Worm (Caenorhabditis elegans) whole organism, young adult: ENCODE data around the gene Y65A5A.2.

Experiments
- F23B12.7 ChIP-seq: sonication (generic microtip); optimal IDR thresholded peaks from 2 replicates; lab custom pipeline; 2017; ENCODE audit warnings: missing genetic modification characterization, mild to moderate bottlenecking, missing compliant biosample characterization, antibody characterized with exemption, moderate library complexity; ENCODE audit not compliant: insufficient read depth
- F33H1.4 ChIP-seq: fragments of 200-800 bp; sonication (Bioruptor generic); IDR thresholded peaks from 2 replicates; pipeline ENCODE4 v1.3.6; 2022; ENCODE audit warnings: missing genetic modification reagents, missing genetic modification characterization, missing compliant biosample characterization
- F52B5.7 ChIP-seq: sonication (generic microtip); optimal IDR thresholded peaks from 2 replicates; lab custom pipeline; 2016; ENCODE audit warnings: mild to moderate bottlenecking, missing genetic modification characterization, missing compliant biosample characterization
- K12H6.12 ChIP-seq: fragments of 200-800 bp; sonication (Bioruptor generic); optimal IDR thresholded peaks from 2 replicates; lab custom pipeline; 2018; ENCODE audit warnings: mild to moderate bottlenecking, missing genetic modification characterization, missing compliant biosample characterization
- Y56A3A.18 ChIP-seq: fragments of 200-800 bp; sonication (Bioruptor generic); IDR thresholded peaks from 2 replicates; pipeline ENCODE4 v1.3.6; 2022; ENCODE audit warnings: missing genetic modification reagents, missing genetic modification characterization, missing compliant biosample characterization
- Y95B8A.8 ChIP-seq: fragments of 200-800 bp; sonication (Bioruptor generic); IDR thresholded peaks from 2 replicates; pipeline ENCODE4 v1.3.6; 2022; ENCODE audit warnings: missing genetic modification reagents, missing genetic modification characterization, missing compliant biosample characterization
- aptf-2 ChIP-seq: fragments of 200-800 bp; sonication (Bioruptor generic); conservative IDR thresholded peaks from 2 replicates; pipeline ENCODE4 v1.3.6; 2022; ENCODE audit warnings: missing genetic modification reagents, missing genetic modification characterization, missing compliant biosample characterization
- athp-1 ChIP-seq: sonication (generic microtip); optimal IDR thresholded peaks from 2 replicates; lab custom pipeline; 2017; ENCODE audit warnings: mild to moderate bottlenecking, missing genetic modification characterization, missing compliant biosample characterization
- bed-2 ChIP-seq: fragments of 200-800 bp; sonication (Bioruptor generic); IDR thresholded peaks from 2 replicates; pipeline ENCODE4 v1.3.6; 2022; ENCODE audit warnings: missing genetic modification reagents, missing genetic modification characterization, missing compliant biosample characterization
- cebp-1 ChIP-seq, 2 experiments: fragments of 200-800 bp in 1 of 2; sonication (Bioruptor generic) in 1 of 2; sonication (generic microtip) in 1 of 2; IDR thresholded peaks in 1 of 2; optimal IDR thresholded peaks in 1 of 2; 2 replicates each; pipeline versions ENCODE4 v1.3.6 to Lab custom; 2017 to 2022; ENCODE audit warnings: missing compliant biosample characterization in 2 of 2, missing genetic modification characterization in 2 of 2, mild to moderate bottlenecking in 1 of 2, missing genetic modification reagents in 1 of 2, moderate library complexity in 1 of 2
- ceh-40 ChIP-seq: fragments of 200-800 bp; sonication (Bioruptor generic); IDR thresholded peaks from 2 replicates; pipeline ENCODE4 v1.3.6; 2022; ENCODE audit warnings: missing genetic modification characterization, missing compliant biosample characterization
- ceh-58 ChIP-seq: fragments of 200-800 bp; sonication (Bioruptor generic); IDR thresholded peaks from 2 replicates; pipeline ENCODE4 v1.3.6; 2022; ENCODE audit warnings: missing genetic modification characterization, missing compliant biosample characterization
- ceh-79 ChIP-seq: sonication (generic microtip); optimal IDR thresholded peaks from 2 replicates; lab custom pipeline; 2017; ENCODE audit warnings: mild to moderate bottlenecking, missing genetic modification characterization, missing compliant biosample characterization
- hlh-26 ChIP-seq: fragments of 200-800 bp; sonication (Bioruptor generic); conservative IDR thresholded peaks from 2 replicates; pipeline ENCODE4 v1.3.6; 2022; ENCODE audit warnings: missing genetic modification reagents, missing genetic modification characterization, missing compliant biosample characterization
- hmg-1.2 ChIP-seq: fragments of 200-800 bp; sonication (Bioruptor generic); IDR thresholded peaks from 2 replicates; pipeline ENCODE4 v1.3.6; 2022; ENCODE audit warnings: missing genetic modification reagents, missing genetic modification characterization, missing compliant biosample characterization
- let-526 ChIP-seq: fragments of 200-800 bp; sonication (Bioruptor generic); IDR thresholded peaks from 2 replicates; pipeline ENCODE4 v1.3.6; 2022; ENCODE audit warnings: missing genetic modification reagents, missing genetic modification characterization, missing compliant biosample characterization
- let-607 ChIP-seq, 2 experiments: fragments of 200-800 bp in 1 of 2; sonication (Bioruptor generic) in 1 of 2; sonication (generic microtip) in 1 of 2; optimal IDR thresholded peaks; 2 replicates each; lab custom pipeline; 2016 to 2018; ENCODE audit warnings: mild to moderate bottlenecking in 2 of 2, missing compliant biosample characterization in 2 of 2, missing genetic modification characterization in 2 of 2, moderate library complexity in 2 of 2, missing genotype in 1 of 2
- lin-26 ChIP-seq: fragments of 200-800 bp; sonication (Bioruptor generic); IDR thresholded peaks from 2 replicates; pipeline ENCODE4 v1.3.6; 2022; ENCODE audit warnings: missing genetic modification reagents, missing genetic modification characterization, missing compliant biosample characterization
- lin-35 ChIP-seq, 3 experiments: fragments of 150-350 bp in 2 of 3; sonication (generic microtip) in 1 of 3; optimal IDR thresholded peaks; 2 replicates each; lab custom pipeline; 2014 to 2018; ENCODE audit warnings: missing biosample characterization in 3 of 3, missing genetic modification characterization in 3 of 3, missing genetic modification reagents in 3 of 3
- lin-54 ChIP-seq: fragments of 200-800 bp; sonication (Bioruptor generic); optimal IDR thresholded peaks from 2 replicates; lab custom pipeline; 2018; ENCODE audit warnings: mild to moderate bottlenecking, missing genetic modification characterization, missing compliant biosample characterization
- madf-3 ChIP-seq: fragments of 200-800 bp; sonication (Bioruptor generic); IDR thresholded peaks from 2 replicates; pipeline ENCODE4 v1.3.6; 2022; ENCODE audit warnings: missing genetic modification reagents, missing genetic modification characterization, missing compliant biosample characterization
- madf-6 ChIP-seq: fragments of 200-800 bp; sonication (Bioruptor generic); IDR thresholded peaks from 2 replicates; pipeline ENCODE4 v1.3.6; 2022; ENCODE audit warnings: missing genetic modification reagents, missing genetic modification characterization, missing compliant biosample characterization
- mcd-1 ChIP-seq: fragments of 200-800 bp; sonication (Bioruptor generic); IDR thresholded peaks from 2 replicates; pipeline ENCODE4 v1.3.6; 2022; ENCODE audit warnings: missing genetic modification reagents, missing genetic modification characterization, missing compliant biosample characterization
- mxl-1 ChIP-seq: sonication (generic microtip); optimal IDR thresholded peaks from 2 replicates; lab custom pipeline; 2016; ENCODE audit warnings: missing genetic modification characterization, missing compliant biosample characterization
- nfya-2 ChIP-seq: fragments of 200-800 bp; sonication (Bioruptor generic); IDR thresholded peaks from 2 replicates; pipeline ENCODE4 v1.3.6; 2022; ENCODE audit warnings: missing genetic modification reagents, missing genetic modification characterization, missing compliant biosample characterization
- nfyb-1 ChIP-seq: fragments of 200-800 bp; sonication (Bioruptor generic); IDR thresholded peaks from 2 replicates; pipeline ENCODE4 v1.3.6; 2022; ENCODE audit warnings: missing genetic modification reagents, missing genetic modification characterization, missing compliant biosample characterization
- nhr-120 ChIP-seq: fragments of 200-800 bp; sonication (Bioruptor generic); IDR thresholded peaks from 2 replicates; pipeline ENCODE4 v1.3.6; 2022; ENCODE audit warnings: missing genetic modification characterization, missing compliant biosample characterization
- nhr-27 ChIP-seq: fragments of 200-800 bp; sonication (Bioruptor generic); optimal IDR thresholded peaks from 2 replicates; lab custom pipeline; 2018; ENCODE audit warnings: mild to moderate bottlenecking, missing genetic modification characterization, moderate library complexity, missing compliant biosample characterization
- pbrm-1 ChIP-seq: fragments of 200-800 bp; sonication (Bioruptor generic); IDR thresholded peaks from 2 replicates; pipeline ENCODE4 v1.3.6; 2022; ENCODE audit warnings: missing genetic modification reagents, missing genetic modification characterization, missing compliant biosample characterization
- rec-8 ChIP-seq, 2 experiments: sonication (generic microtip); optimal IDR thresholded peaks; 2 replicates each; lab custom pipeline; 2016; ENCODE audit warnings: mild to moderate bottlenecking in 2 of 2, missing genetic modification characterization in 2 of 2, missing genetic modification reagents in 2 of 2, missing genotype in 2 of 2, missing biosample characterization in 1 of 2, missing compliant biosample characterization in 1 of 2, moderate library complexity in 1 of 2
- repo-1 ChIP-seq: sonication (generic microtip); optimal IDR thresholded peaks from 2 replicates; lab custom pipeline; 2017; ENCODE audit warnings: mild to moderate bottlenecking, missing genetic modification characterization, missing compliant biosample characterization
- rpc-1 ChIP-seq, 2 experiments: fragments of 150-350 bp in 1 of 2; sonication (generic microtip) in 1 of 2; optimal IDR thresholded peaks; 2 replicates each; lab custom pipeline; 2014 to 2018; ENCODE audit warnings: missing biosample characterization in 1 of 2, missing genetic modification characterization in 1 of 2, missing genetic modification reagents in 1 of 2, missing genotype in 1 of 2
- somi-1 ChIP-seq: fragments of 200-800 bp; sonication (Bioruptor generic); optimal IDR thresholded peaks from 2 replicates; lab custom pipeline; 2018; ENCODE audit warnings: mild to moderate bottlenecking, missing genetic modification characterization, missing compliant biosample characterization
- tbx-9 ChIP-seq: sonication (generic microtip); optimal IDR thresholded peaks from 2 replicates; lab custom pipeline; 2016; ENCODE audit warnings: borderline replicate concordance, missing genetic modification characterization, inconsistent platforms, missing compliant biosample characterization
- unc-130 ChIP-seq: sonication (generic microtip); optimal IDR thresholded peaks from 2 replicates; lab custom pipeline; 2016; ENCODE audit warnings: missing genetic modification reagents, missing genetic modification characterization, missing compliant biosample characterization
- unc-62 ChIP-seq: fragments of 150-350 bp; optimal IDR thresholded peaks from 2 replicates; lab custom pipeline; 2014; ENCODE audit warnings: missing biosample characterization, missing genetic modification reagents, missing genetic modification characterization
- zfh-2 ChIP-seq: fragments of 200-800 bp; sonication (Bioruptor generic); conservative IDR thresholded peaks from 2 replicates; pipeline ENCODE4 v1.3.6; 2022; ENCODE audit warnings: missing genetic modification reagents, missing genetic modification characterization, missing compliant biosample characterization
- zim-3 ChIP-seq: sonication (generic microtip); optimal IDR thresholded peaks from 2 replicates; lab custom pipeline; 2017; ENCODE audit warnings: mild to moderate bottlenecking, missing genetic modification characterization, moderate library complexity, missing compliant biosample characterization

Gene Y65A5A.2

ce11 chrIV:16403283-16403682 is 8.5 kb upstream of the Y65A5A.2 start:
- TF ChIP-seq mcd-1 (GFP tag; lab: Robert Waterston, UW) (no peak), nhr-120 (GFP tag; lab: Robert Waterston, UW) (no peak), Y56A3A.18 (GFP tag; lab: Robert Waterston, UW) (no peak), hlh-26 (GFP tag; lab: Robert Waterston, UW) (no peak), K12H6.12 (tag; lab: Kevin White, UChicago) (no peak), madf-6 (no peak), F33H1.4 (no peak), zim-3 (tag; lab: Kevin White, UChicago) (no peak), nfya-2 (GFP tag; lab: Robert Waterston, UW) (no peak), lin-26 (GFP tag; lab: Robert Waterston, UW) (no peak), hmg-1.2 (GFP tag; lab: Robert Waterston, UW) (no peak)

- TF ChIP-seq aptf-2 (GFP tag; lab: Robert Waterston, UW) (no peak), cebp-1 (GFP tag; IDR thresholded peaks at IDR 0.05; lab: Robert Waterston, UW) (no peak), cebp-1 (tag; optimal IDR thresholded peaks at IDR 0.05; lab: Kevin White, UChicago) (no peak), unc-62 (peak; percentile 46), tbx-9 (tag; lab: Kevin White, UChicago) (no peak)
Measured at ce11 chrIV:16407800-16408199, 4.0 kb upstream of the Y65A5A.2 start.

ce11 chrIV:16410078-16410636 is 1.7 kb upstream of the Y65A5A.2 start:
- TF ChIP-seq lin-54, result no peak

ce11 chrIV:16415100-16415973 is 3.5 kb downstream of the Y65A5A.2 start:
- TF ChIP-seq rec-8 (tag; optimal IDR thresholded peaks at IDR 0.05; lab: Kevin White, UChicago) (peak; percentile 48 to 69), let-607 (tag; optimal IDR thresholded peaks at IDR 0.05; lab: Kevin White, UChicago) (peak in 1 of 2 experiments; percentile 59), mcd-1 (GFP tag; lab: Robert Waterston, UW) (peak; percentile 74), ceh-79 (tag; lab: Kevin White, UChicago) (peak; percentile 5), nhr-27 (peak; percentile 25), unc-130 (GFP tag; lab: Kevin White, UChicago) (peak; percentile 71), zfh-2 (GFP tag; lab: Robert Waterston, UW) (no peak), madf-6 (peak; percentile 71), ceh-58 (GFP tag; lab: Robert Waterston, UW) (no peak), repo-1 (peak; percentile 56), Y95B8A.8 (peak; percentile 74; the same call in 1 of the 2 replicates), rpc-1 (optimal IDR thresholded peaks at IDR 0.05; lab: Kevin White, UChicago) (no peak), rpc-1 (tag; optimal IDR thresholded peaks at IDR 0.05; lab: Kevin White, UChicago) (no peak), athp-1 (tag; lab: Kevin White, UChicago) (peak; percentile 74), cebp-1 (GFP tag; IDR thresholded peaks at IDR 0.05; lab: Robert Waterston, UW) (peak; percentile 67), cebp-1 (tag; optimal IDR thresholded peaks at IDR 0.05; lab: Kevin White, UChicago) (peak; percentile 55), mxl-1 (tag; lab: Kevin White, UChicago) (peak; percentile 46), pbrm-1 (GFP tag; lab: Robert Waterston, UW) (peak; percentile 56; the same call in 1 of the 2 replicates), somi-1 (peak; percentile 41), tbx-9 (tag; lab: Kevin White, UChicago) (no peak), madf-3 (GFP tag; lab: Robert Waterston, UW) (peak; percentile 80; the same call in 1 of the 2 replicates), bed-2 (GFP tag; lab: Robert Waterston, UW) (peak; percentile 77; the same call in 1 of the 2 replicates), nfyb-1 (GFP tag; lab: Robert Waterston, UW) (0 out of 2 replicates have a peak, but pooled peaks have one; percentile 11), lin-35 (GFP tag; optimal IDR thresholded peaks at IDR 0.05; lab: Kevin White, UChicago) (peak in 2 of 3 experiments; percentile 31 to 87), F52B5.7 (tag; lab: Kevin White, UChicago) (peak; percentile 62), ceh-40 (0 out of 2 replicates have a peak, but pooled peaks have one; percentile 20), lin-54 (peak; percentile 94), zim-3 (tag; lab: Kevin White, UChicago) (peak; percentile 76), F23B12.7 (no peak), K12H6.12 (tag; lab: Kevin White, UChicago) (peak; percentile 48), let-526 (GFP tag; lab: Robert Waterston, UW) (peak; percentile 82)
